Worm (Caenorhabditis elegans) whole organism, L4 larva: Measurements from ENCODE around the gene F28B1.9.

ENCODE experiments used
- aly-2 ChIP-seq: sonication (generic microtip); optimal IDR thresholded peaks from 2 replicates; lab custom pipeline; 2018; ENCODE audit warnings: missing biosample characterization, missing genetic modification characterization
- ceh-82 ChIP-seq: sonication (generic microtip); optimal IDR thresholded peaks from 2 replicates; lab custom pipeline; 2017; ENCODE audit warnings: missing biosample characterization, missing genetic modification characterization
- daf-19 ChIP-seq: fragments of 200-800 bp; sonication (Bioruptor generic); conservative IDR thresholded peaks from 2 replicates; pipeline ENCODE4 v1.3.6; 2022; ENCODE audit warnings: missing genetic modification characterization, missing compliant biosample characterization
- dpl-1 ChIP-seq: fragments of 150-350 bp; optimal IDR thresholded peaks from 2 replicates; lab custom pipeline; 2014; ENCODE audit warnings: missing biosample characterization, missing genetic modification reagents, missing genetic modification characterization
- jun-1 ChIP-seq: fragments of 150-350 bp; optimal IDR thresholded peaks from 2 replicates; lab custom pipeline; 2014; ENCODE audit warnings: missing biosample characterization, missing genetic modification reagents, missing genetic modification characterization
- lin-15B ChIP-seq: fragments of 150-350 bp; sonication (generic microtip); optimal IDR thresholded peaks from 3 replicates; lab custom pipeline; 2014; ENCODE audit warnings: missing biosample characterization, missing genetic modification characterization
- lsy-2 ChIP-seq, 2 experiments: fragments of 150-350 bp in 1 of 2; sonication (generic microtip) in 1 of 2; optimal IDR thresholded peaks; 2 replicates each; lab custom pipeline; 2014 to 2017; ENCODE audit warnings: missing biosample characterization in 2 of 2, missing genetic modification characterization in 2 of 2
- mep-1 ChIP-seq: fragments of 150-350 bp; sonication (generic microtip); optimal IDR thresholded peaks from 3 replicates; lab custom pipeline; 2014; ENCODE audit warnings: missing biosample characterization, missing genetic modification characterization
- nhr-11 ChIP-seq: fragments of 150-350 bp; optimal IDR thresholded peaks from 2 replicates; lab custom pipeline; 2014; ENCODE audit warnings: missing biosample characterization, missing genetic modification characterization
- zag-1 ChIP-seq: fragments of 150-350 bp; optimal IDR thresholded peaks from 2 replicates; lab custom pipeline; 2014; ENCODE audit warnings: missing biosample characterization, missing genetic modification characterization
- ztf-11 ChIP-seq: fragments of 150-350 bp; optimal IDR thresholded peaks from 2 replicates; lab custom pipeline; 2014; ENCODE audit warnings: missing biosample characterization, missing genetic modification characterization

ce11 chrV:17077889-17078288 is 16.2 kb downstream of the F28B1.9 start, which contains the start of gene T05E12.3:
- no peak for TF ChIP-seq ztf-11 (tag; lab: Kevin White, UChicago)
- no peak for TF ChIP-seq zag-1
- TF ChIP-seq lin-15B (tag; lab: Kevin White, UChicago): no peak
- no peak for TF ChIP-seq jun-1 (tag; lab: Kevin White, UChicago)
- no peak for TF ChIP-seq lsy-2 (tag; optimal IDR thresholded peaks at IDR 0.05; lab: Kevin White, UChicago)
- TF ChIP-seq aly-2 (tag; lab: Kevin White, UChicago): no peak
- no peak for TF ChIP-seq nhr-11 (tag; lab: Kevin White, UChicago)
- no peak for TF ChIP-seq dpl-1 (GFP tag; lab: Kevin White, UChicago)
- TF ChIP-seq daf-19 (GFP tag; lab: Robert Waterston, UW): no peak
- no peak for TF ChIP-seq ceh-82 (tag; lab: Kevin White, UChicago)
- TF ChIP-seq mep-1: no peak
